Worm (Caenorhabditis elegans) whole organism, L1 larva: Measurements from ENCODE around the gene ceh-92.

Source experiments
- C16A3.4 ChIP-seq: fragments of 150-350 bp; optimal IDR thresholded peaks from 2 replicates; lab custom pipeline; 2014; ENCODE audit warnings: missing biosample characterization, missing genetic modification characterization
- C34B4.2 ChIP-seq: sonication (generic microtip); optimal IDR thresholded peaks from 2 replicates; lab custom pipeline; 2017; ENCODE audit warnings: mild to moderate bottlenecking, missing genetic modification characterization, missing compliant biosample characterization
- Y116A8C.19 ChIP-seq: sonication (generic microtip); optimal IDR thresholded peaks from 2 replicates; lab custom pipeline; 2016; ENCODE audit warnings: missing compliant biosample characterization, missing genetic modification characterization, borderline replicate concordance
- aha-1 ChIP-seq: fragments of 150-350 bp; optimal IDR thresholded peaks from 2 replicates; lab custom pipeline; 2014; ENCODE audit warnings: missing biosample characterization, missing genetic modification characterization
- alr-1 ChIP-seq: fragments of 200-800 bp; sonication (Bioruptor generic); optimal IDR thresholded peaks from 2 replicates; lab custom pipeline; 2018; ENCODE audit warnings: borderline replicate concordance, mild to moderate bottlenecking, missing genetic modification characterization, missing compliant biosample characterization
- aly-2 ChIP-seq: fragments of 150-350 bp; optimal IDR thresholded peaks from 2 replicates; lab custom pipeline; 2014; ENCODE audit warnings: missing biosample characterization, missing genetic modification characterization
- ama-1 ChIP-seq: fragments of 150-350 bp; optimal IDR thresholded peaks from 2 replicates; lab custom pipeline; 2014
- blmp-1 ChIP-seq: fragments of 150-350 bp; optimal IDR thresholded peaks from 2 replicates; lab custom pipeline; 2014; ENCODE audit warnings: missing biosample characterization, missing genetic modification characterization
- ceh-63 ChIP-seq: fragments of 200-800 bp; sonication (Bioruptor generic); optimal IDR thresholded peaks from 2 replicates; lab custom pipeline; 2018; ENCODE audit warnings: mild to moderate bottlenecking, missing genetic modification characterization, missing compliant biosample characterization
- ceh-8 ChIP-seq: fragments of 200-800 bp; sonication (Bioruptor generic); optimal IDR thresholded peaks from 2 replicates; lab custom pipeline; 2018; ENCODE audit warnings: mild to moderate bottlenecking, missing genetic modification characterization, moderate library complexity, missing compliant biosample characterization
- ceh-82 ChIP-seq, 3 experiments: fragments of 150-350 bp in 1 of 3; sonication (generic microtip) in 2 of 3; optimal IDR thresholded peaks; 2 replicates each; lab custom pipeline; 2014 to 2017; ENCODE audit warnings: missing biosample characterization in 3 of 3, missing genetic modification characterization in 3 of 3
- ceh-88 ChIP-seq: fragments of 200-800 bp; sonication (Bioruptor generic); IDR thresholded peaks from 2 replicates; pipeline ENCODE4 v1.3.6; 2022; ENCODE audit warnings: missing genetic modification characterization, missing compliant biosample characterization
- ceh-90 ChIP-seq: sonication (generic microtip); optimal IDR thresholded peaks from 2 replicates; lab custom pipeline; 2016; ENCODE audit warnings: missing genetic modification characterization, missing compliant biosample characterization
- efl-1 ChIP-seq, 4 experiments: fragments of 150-350 bp; optimal IDR thresholded peaks in 3 of 4; peaks in 1 of 4; 1 replicate in 1 of 4; 2 replicates in 3 of 4; lab custom pipeline; 2014; ENCODE audit warnings: missing biosample characterization in 2 of 4, missing genetic modification characterization in 2 of 4, missing genetic modification reagents in 2 of 4
- egl-27 ChIP-seq, 2 experiments: fragments of 150-350 bp in 1 of 2; sonication (generic microtip); optimal IDR thresholded peaks; 3 replicates each; lab custom pipeline; 2017 to 2018; ENCODE audit warnings: missing biosample characterization in 2 of 2, missing genetic modification characterization in 2 of 2, missing genetic modification reagents in 2 of 2
- ets-5 ChIP-seq: fragments of 200-800 bp; sonication (Bioruptor generic); IDR thresholded peaks from 2 replicates; pipeline ENCODE4 v1.3.6; 2022; ENCODE audit warnings: missing genetic modification characterization, missing compliant biosample characterization
- fkh-10 ChIP-seq: sonication (generic microtip); optimal IDR thresholded peaks from 2 replicates; lab custom pipeline; 2017; ENCODE audit warnings: missing biosample characterization, missing genetic modification reagents, missing genetic modification characterization
- fkh-8 ChIP-seq: sonication (generic microtip); optimal IDR thresholded peaks from 2 replicates; lab custom pipeline; 2016; ENCODE audit warnings: mild to moderate bottlenecking, missing genetic modification characterization, missing compliant biosample characterization
- fos-1 ChIP-seq: fragments of 150-350 bp; optimal IDR thresholded peaks from 2 replicates; lab custom pipeline; 2014; ENCODE audit warnings: missing biosample characterization, missing genetic modification characterization
- grh-1 ChIP-seq: fragments of 200-800 bp; sonication (Bioruptor generic); IDR thresholded peaks from 2 replicates; pipeline ENCODE4 v1.3.6; 2022; ENCODE audit warnings: missing genetic modification reagents, missing genetic modification characterization, missing compliant biosample characterization
- hlh-17 ChIP-seq: fragments of 200-800 bp; sonication (Bioruptor generic); optimal IDR thresholded peaks from 2 replicates; lab custom pipeline; 2018; ENCODE audit warnings: missing genetic modification characterization, mild to moderate bottlenecking, missing compliant biosample characterization, moderate library complexity, borderline replicate concordance
- hlh-4 ChIP-seq: sonication (generic microtip); optimal IDR thresholded peaks from 2 replicates; lab custom pipeline; 2016; ENCODE audit warnings: mild to moderate bottlenecking, missing genetic modification characterization, missing compliant biosample characterization
- hpl-2 ChIP-seq: fragments of 150-350 bp; optimal IDR thresholded peaks from 2 replicates; lab custom pipeline; 2014; ENCODE audit warnings: missing biosample characterization, missing genetic modification reagents, missing genetic modification characterization
- isw-1 ChIP-seq: fragments of 200-800 bp; sonication (Bioruptor generic); IDR thresholded peaks from 2 replicates; pipeline ENCODE4 v1.3.6; 2022; ENCODE audit warnings: missing genetic modification characterization, missing compliant biosample characterization
- lin-13 ChIP-seq: fragments of 150-350 bp; optimal IDR thresholded peaks from 2 replicates; lab custom pipeline; 2014; ENCODE audit warnings: missing biosample characterization, missing genetic modification reagents, missing genetic modification characterization
- lir-3 ChIP-seq: sonication (generic microtip); optimal IDR thresholded peaks from 2 replicates; lab custom pipeline; 2016; ENCODE audit warnings: mild to moderate bottlenecking, missing genetic modification characterization, moderate library complexity, missing compliant biosample characterization; ENCODE audit not compliant: poor library complexity
- lsy-2 ChIP-seq, 2 experiments: fragments of 150-350 bp; optimal IDR thresholded peaks; 2 replicates each; lab custom pipeline; 2014; ENCODE audit warnings: missing biosample characterization in 2 of 2, missing genetic modification characterization in 2 of 2
- mdl-1 ChIP-seq, 2 experiments: fragments of 150-350 bp; optimal IDR thresholded peaks; 2 replicates each; lab custom pipeline; 2014 to 2017; ENCODE audit warnings: missing biosample characterization in 2 of 2, missing genetic modification characterization in 2 of 2, inconsistent platforms in 1 of 2
- nhr-12 ChIP-seq: sonication (generic microtip); optimal IDR thresholded peaks from 2 replicates; lab custom pipeline; 2017; ENCODE audit warnings: missing biosample characterization, missing genetic modification characterization
- nhr-19 ChIP-seq: fragments of 200-800 bp; sonication (Bioruptor generic); conservative IDR thresholded peaks from 2 replicates; pipeline ENCODE4 v1.3.6; 2022; ENCODE audit warnings: missing genetic modification characterization, missing compliant biosample characterization
- nhr-20 ChIP-seq: sonication (generic microtip); optimal IDR thresholded peaks from 2 replicates; lab custom pipeline; 2016; ENCODE audit warnings: mild to moderate bottlenecking, missing genetic modification characterization, missing compliant biosample characterization
- nhr-28 ChIP-seq: fragments of 150-350 bp; optimal IDR thresholded peaks from 2 replicates; lab custom pipeline; 2014; ENCODE audit warnings: missing biosample characterization, missing genetic modification characterization
- nhr-47 ChIP-seq: sonication (generic microtip); optimal IDR thresholded peaks from 2 replicates; lab custom pipeline; 2016; ENCODE audit warnings: mild to moderate bottlenecking, missing genetic modification characterization, moderate library complexity, missing compliant biosample characterization
- nhr-76 ChIP-seq: sonication (generic microtip); optimal IDR thresholded peaks from 2 replicates; lab custom pipeline; 2017; ENCODE audit warnings: missing biosample characterization, missing genetic modification characterization
- nhr-84 ChIP-seq: sonication (generic microtip); optimal IDR thresholded peaks from 2 replicates; lab custom pipeline; 2017; ENCODE audit warnings: missing biosample characterization, missing genetic modification characterization
- nhr-85 ChIP-seq: sonication (generic microtip); peaks from one replicate; lab custom pipeline; 2016; ENCODE audit warnings: missing genetic modification characterization, inconsistent platforms, missing compliant biosample characterization
- nhr-90 ChIP-seq: sonication (generic microtip); optimal IDR thresholded peaks from 2 replicates; lab custom pipeline; 2016; ENCODE audit warnings: mild to moderate bottlenecking, missing genetic modification characterization, missing compliant biosample characterization; ENCODE audit not compliant: poor library complexity
- pax-3 ChIP-seq: fragments of 200-800 bp; sonication (Bioruptor generic); optimal IDR thresholded peaks from 2 replicates; lab custom pipeline; 2018; ENCODE audit warnings: mild to moderate bottlenecking, missing genetic modification characterization, moderate library complexity, missing compliant biosample characterization
- skn-1 ChIP-seq: fragments of 150-350 bp; optimal IDR thresholded peaks from 2 replicates; lab custom pipeline; 2014; ENCODE audit warnings: missing biosample characterization, missing genetic modification characterization
- snpc-4 ChIP-seq: fragments of 150-350 bp; optimal IDR thresholded peaks from 2 replicates; lab custom pipeline; 2014; ENCODE audit warnings: missing biosample characterization, missing genetic modification characterization
- sox-4 ChIP-seq: sonication (generic microtip); optimal IDR thresholded peaks from 2 replicates; lab custom pipeline; 2016; ENCODE audit warnings: missing genetic modification characterization, missing compliant biosample characterization
- sptf-1 ChIP-seq: fragments of 150-350 bp; optimal IDR thresholded peaks from 2 replicates; lab custom pipeline; 2014; ENCODE audit warnings: missing biosample characterization, missing genetic modification characterization
- sup-37 ChIP-seq: fragments of 200-800 bp; sonication (Bioruptor generic); optimal IDR thresholded peaks from 2 replicates; lab custom pipeline; 2018; ENCODE audit warnings: mild to moderate bottlenecking, missing genetic modification characterization, missing compliant biosample characterization
- swsn-7 ChIP-seq: sonication (generic microtip); optimal IDR thresholded peaks from 2 replicates; lab custom pipeline; 2016; ENCODE audit warnings: missing genetic modification characterization, missing compliant biosample characterization
- tbx-2 ChIP-seq: sonication (generic microtip); optimal IDR thresholded peaks from 2 replicates; lab custom pipeline; 2016; ENCODE audit warnings: missing genetic modification characterization, missing compliant biosample characterization
- unc-130 ChIP-seq: fragments of 150-350 bp; optimal IDR thresholded peaks from 2 replicates; lab custom pipeline; 2017; ENCODE audit warnings: missing biosample characterization, missing genetic modification characterization, inconsistent platforms
- unc-30 ChIP-seq: sonication (generic microtip); optimal IDR thresholded peaks from 2 replicates; lab custom pipeline; 2017; ENCODE audit warnings: missing biosample characterization, missing genetic modification characterization
- unc-62 ChIP-seq: fragments of 150-350 bp; optimal IDR thresholded peaks from 2 replicates; lab custom pipeline; 2014; ENCODE audit warnings: missing biosample characterization, missing genetic modification reagents, missing genetic modification characterization
- unc-86 ChIP-seq: sonication (generic microtip); optimal IDR thresholded peaks from 2 replicates; lab custom pipeline; 2016; ENCODE audit warnings: missing genetic modification characterization, missing compliant biosample characterization
- unc-98 ChIP-seq: fragments of 200-800 bp; sonication (Bioruptor generic); IDR thresholded peaks from 2 replicates; pipeline ENCODE4 v1.3.6; 2022; ENCODE audit warnings: missing genetic modification characterization, missing compliant biosample characterization
- vab-15 ChIP-seq: sonication (generic microtip); optimal IDR thresholded peaks from 2 replicates; lab custom pipeline; 2017; ENCODE audit warnings: missing genotype, mild to moderate bottlenecking, missing genetic modification characterization, missing compliant biosample characterization
- zag-1 ChIP-seq: fragments of 150-350 bp; optimal IDR thresholded peaks from 2 replicates; lab custom pipeline; 2014; ENCODE audit warnings: missing biosample characterization, missing genetic modification characterization
- zip-4 ChIP-seq: fragments of 200-800 bp; sonication (Bioruptor generic); optimal IDR thresholded peaks from 2 replicates; lab custom pipeline; 2018; ENCODE audit warnings: mild to moderate bottlenecking, missing genetic modification characterization, moderate library complexity, missing compliant biosample characterization
- ztf-4 ChIP-seq: fragments of 150-350 bp; optimal IDR thresholded peaks from 2 replicates; lab custom pipeline; 2014; ENCODE audit warnings: missing biosample characterization, missing genetic modification characterization

The ceh-92 gene

DNA sequence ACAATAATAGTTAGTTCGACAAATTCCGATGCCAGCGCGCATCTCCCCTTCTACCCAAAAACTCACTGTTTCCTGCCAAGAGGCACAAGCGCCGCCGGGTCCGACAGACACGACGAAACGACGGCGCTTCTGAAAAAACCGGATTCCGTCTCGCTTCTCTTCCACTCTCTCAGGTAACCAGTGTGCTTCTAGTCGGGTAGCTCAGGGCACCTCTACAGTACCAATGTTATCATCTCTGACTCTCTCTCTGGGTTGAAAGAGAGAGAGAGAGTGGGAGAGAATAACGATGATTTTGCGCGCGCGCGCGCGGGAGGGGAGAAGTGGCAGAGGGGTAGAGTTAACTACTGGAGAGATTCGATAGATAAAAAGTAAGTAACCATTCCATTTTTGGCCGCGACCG, 24.5 kb upstream of the ceh-92 start (continued):
- peak; percentile 19 for TF ChIP-seq swsn-7
- TF ChIP-seq ztf-4: no peak
- no peak for TF ChIP-seq tbx-2 (tag; lab: Kevin White, UChicago)
- TF ChIP-seq skn-1 (tag; lab: Kevin White, UChicago): peak; percentile 56
- no peak for TF ChIP-seq snpc-4 (tag; lab: Kevin White, UChicago)
- peak in 1 of 2 experiments; percentile 57 for TF ChIP-seq lsy-2 (tag; optimal IDR thresholded peaks at IDR 0.05; lab: Kevin White, UChicago)
- no peak for TF ChIP-seq unc-86 (tag; lab: Kevin White, UChicago)
- no peak for TF ChIP-seq hlh-17 (GFP tag; lab: Kevin White, UChicago)
- no peak for TF ChIP-seq aly-2
- TF ChIP-seq egl-27 (tag; optimal IDR thresholded peaks at IDR 0.05; lab: Kevin White, UChicago): no peak
- no peak for TF ChIP-seq ceh-90 (tag; lab: Kevin White, UChicago)
- TF ChIP-seq zip-4 (GFP tag; lab: Kevin White, UChicago): no peak
- no peak for TF ChIP-seq isw-1
- no peak for TF ChIP-seq ama-1
- no peak for TF ChIP-seq hpl-2 (GFP tag; lab: Kevin White, UChicago)
- no peak for TF ChIP-seq fkh-8 (tag; lab: Kevin White, UChicago)
- no peak for TF ChIP-seq fos-1
- no peak for TF ChIP-seq sptf-1 (tag; lab: Kevin White, UChicago)
- TF ChIP-seq lir-3 (tag; lab: Kevin White, UChicago): no peak
- TF ChIP-seq ceh-88 (GFP tag; lab: Robert Waterston, UW): no peak
- peak; percentile 24 to 30 for TF ChIP-seq efl-1 (optimal IDR thresholded peaks at IDR 0.05; lab: Kevin White, UChicago)
- TF ChIP-seq efl-1 (GFP tag; optimal IDR thresholded peaks at IDR 0.05 in 1 of 2; lab: Kevin White, UChicago): peak; percentile 7 to 84
- no peak for TF ChIP-seq sox-4
- TF ChIP-seq vab-15: no peak
- no peak for TF ChIP-seq nhr-84 (tag; lab: Kevin White, UChicago)
- TF ChIP-seq ceh-63 (GFP tag; lab: Kevin White, UChicago): no peak
- TF ChIP-seq sup-37 (GFP tag; lab: Kevin White, UChicago): no peak
- no peak for TF ChIP-seq zag-1 (tag; lab: Kevin White, UChicago)
- peak; percentile 19 for TF ChIP-seq nhr-47
- TF ChIP-seq unc-62 (GFP tag; lab: Kevin White, UChicago): no peak
- no peak for TF ChIP-seq unc-130
- TF ChIP-seq ceh-8 (GFP tag; lab: Kevin White, UChicago): no peak
- no peak for TF ChIP-seq unc-30 (tag; lab: Kevin White, UChicago)
- TF ChIP-seq pax-3 (tag; lab: Kevin White, UChicago): no peak
- TF ChIP-seq unc-98 (GFP tag; lab: Robert Waterston, UW): no peak
- no peak for TF ChIP-seq nhr-12
- no peak for TF ChIP-seq C34B4.2 (tag; lab: Kevin White, UChicago)
- TF ChIP-seq ets-5 (GFP tag; lab: Robert Waterston, UW): no peak
- no peak for TF ChIP-seq fkh-10 (GFP tag; lab: Kevin White, UChicago)
- no peak for TF ChIP-seq aha-1 (tag; lab: Kevin White, UChicago)
- TF ChIP-seq nhr-20 (tag; lab: Kevin White, UChicago): peak; percentile 20
- TF ChIP-seq nhr-90 (tag; lab: Kevin White, UChicago): peak; percentile 0
- peak; percentile 21 for TF ChIP-seq C16A3.4 (tag; lab: Kevin White, UChicago)
- TF ChIP-seq nhr-76: no peak
- TF ChIP-seq lin-13 (GFP tag; lab: Kevin White, UChicago): no peak
- peak; percentile 65 for TF ChIP-seq grh-1
- no peak for TF ChIP-seq mdl-1 (tag; optimal IDR thresholded peaks at IDR 0.05; lab: Kevin White, UChicago)
- TF ChIP-seq blmp-1 (tag; lab: Kevin White, UChicago): peak; percentile 36
- peak; percentile 70 for TF ChIP-seq nhr-85
- TF ChIP-seq ceh-82 (tag; optimal IDR thresholded peaks at IDR 0.05; lab: Kevin White, UChicago): no peak
- TF ChIP-seq hlh-4 (tag; lab: Kevin White, UChicago): no peak
- TF ChIP-seq nhr-19 (GFP tag; lab: Robert Waterston, UW): no peak
- no peak for TF ChIP-seq nhr-28
- TF ChIP-seq alr-1 (tag; lab: Kevin White, UChicago): no peak
- no peak for TF ChIP-seq Y116A8C.19 (tag; lab: Kevin White, UChicago)
